Fruit fly (Drosophila melanogaster) whole organism, embryonic: ENCODE measurements around the gene KdelR.

Source experiments
- CG10543 ChIP-seq: fragments of 200-800 bp; sonication (Bioruptor generic); optimal IDR thresholded peaks from 3 replicates; lab custom pipeline; 2017; ENCODE audit warnings: missing biosample characterization, mild to moderate bottlenecking, missing genetic modification characterization, moderate library complexity
- CG12299 ChIP-seq: fragments of 200-800 bp; sonication (Bioruptor generic); optimal IDR thresholded peaks from 2 replicates; lab custom pipeline; 2018; ENCODE audit warnings: missing biosample characterization, mild to moderate bottlenecking, missing genetic modification characterization
- CG13287 ChIP-seq: fragments of 200-800 bp; sonication (Bioruptor generic); IDR thresholded peaks from 2 replicates; pipeline ENCODE4 v1.3.6; 2022; ENCODE audit warnings: missing biosample characterization, missing genetic modification characterization; ENCODE audit not compliant: partially characterized antibody
- CG14014 ChIP-seq: fragments of 200-800 bp; sonication (Bioruptor generic); IDR thresholded peaks from 2 replicates; pipeline ENCODE4 v1.3.6; 2022; ENCODE audit warnings: missing biosample characterization, missing genetic modification characterization
- CG15514 ChIP-seq: fragments of 200-800 bp; sonication (Bioruptor generic); optimal IDR thresholded peaks from 3 replicates; lab custom pipeline; 2017; ENCODE audit warnings: missing biosample characterization, missing genetic modification characterization, mild to moderate bottlenecking, moderate library complexity, missing genetic modification reagents
- CG17186 ChIP-seq: fragments of 200-800 bp; sonication (Bioruptor generic); optimal IDR thresholded peaks from 3 replicates; lab custom pipeline; 2017; ENCODE audit warnings: missing biosample characterization, missing genetic modification reagents, missing genetic modification characterization
- CG2116 ChIP-seq: fragments of 200-800 bp; sonication (Bioruptor generic); optimal IDR thresholded peaks from 3 replicates; lab custom pipeline; 2018; ENCODE audit warnings: missing biosample characterization, mild to moderate bottlenecking, missing genetic modification characterization
- CG2712 ChIP-seq: fragments of 200-800 bp; optimal IDR thresholded peaks from 3 replicates; lab custom pipeline; 2019; ENCODE audit warnings: missing biosample characterization, mild to moderate bottlenecking, missing genetic modification characterization, moderate library complexity
- CG3281 ChIP-seq: fragments of 200-800 bp; sonication (Bioruptor generic); optimal IDR thresholded peaks from 3 replicates; lab custom pipeline; 2017; ENCODE audit warnings: missing biosample characterization, mild to moderate bottlenecking, missing genetic modification characterization
- CG42726 ChIP-seq: fragments of 200-800 bp; sonication (Bioruptor generic); IDR thresholded peaks from 2 replicates; pipeline ENCODE4 v1.3.6; 2022; ENCODE audit warnings: missing biosample characterization, missing genetic modification characterization; ENCODE audit not compliant: partially characterized antibody
- CG4424 ChIP-seq: fragments of 200-800 bp; sonication (Bioruptor generic); optimal IDR thresholded peaks from 3 replicates; lab custom pipeline; 2016; ENCODE audit warnings: missing biosample characterization, missing genetic modification characterization
- CG5180 ChIP-seq: fragments of 200-800 bp; sonication (Bioruptor generic); optimal IDR thresholded peaks from 3 replicates; lab custom pipeline; 2017; ENCODE audit warnings: missing biosample characterization, missing genetic modification characterization, mild to moderate bottlenecking, moderate library complexity, missing genetic modification reagents
- CG5245 ChIP-seq: fragments of 200-800 bp; sonication (Bioruptor generic); optimal IDR thresholded peaks from 3 replicates; lab custom pipeline; 2016; ENCODE audit warnings: missing biosample characterization, missing genetic modification characterization
- CG8281 ChIP-seq: fragments of 200-800 bp; sonication (Bioruptor generic); optimal IDR thresholded peaks from 2 replicates; lab custom pipeline; 2018; ENCODE audit warnings: missing biosample characterization, mild to moderate bottlenecking, missing genetic modification characterization, moderate library complexity
- CG9797 ChIP-seq: fragments of 200-800 bp; sonication (Bioruptor generic); optimal IDR thresholded peaks from 3 replicates; lab custom pipeline; 2018; ENCODE audit warnings: missing biosample characterization, mild to moderate bottlenecking, missing genetic modification characterization
- CTCF ChIP-seq: fragments of 200-800 bp; sonication (Bioruptor generic); optimal IDR thresholded peaks from 2 replicates; lab custom pipeline; 2017; ENCODE audit warnings: missing biosample characterization, mild to moderate bottlenecking, missing genetic modification characterization, moderate library complexity
- Dek ChIP-seq: fragments of 200-800 bp; sonication (Bioruptor generic); optimal IDR thresholded peaks from 3 replicates; lab custom pipeline; 2019; ENCODE audit warnings: missing biosample characterization, mild to moderate bottlenecking, missing genetic modification characterization, moderate library complexity
- Dll ChIP-seq: fragments of 200-800 bp; sonication (Bioruptor generic); IDR thresholded peaks from 4 replicates; pipeline ENCODE4 v1.3.6; 2022; ENCODE audit warnings: missing biosample characterization, missing genetic modification characterization; ENCODE audit not compliant: partially characterized antibody
- E2f2 ChIP-seq: fragments of 200-800 bp; sonication (Bioruptor generic); IDR thresholded peaks from 2 replicates; pipeline ENCODE4 v1.3.6; 2022; ENCODE audit warnings: missing biosample characterization, missing genetic modification characterization
- Fer3 ChIP-seq: fragments of 200-800 bp; sonication (Bioruptor generic); optimal IDR thresholded peaks from 2 replicates; lab custom pipeline; 2018; ENCODE audit warnings: missing biosample characterization, mild to moderate bottlenecking, missing genetic modification characterization, moderate library complexity
- Hmr ChIP-seq: fragments of 200-800 bp; sonication (Bioruptor generic); optimal IDR thresholded peaks from 3 replicates; lab custom pipeline; 2017; ENCODE audit warnings: mild to moderate bottlenecking, missing biosample characterization, missing genetic modification reagents, missing genetic modification characterization
- Hr78 ChIP-seq, 2 experiments: fragments of 200-800 bp in 1 of 2; fragments of >200 bp in 1 of 2; sonication (Bioruptor generic) in 1 of 2; optimal IDR thresholded peaks; 2 replicates each; lab custom pipeline; 2017 to 2019; ENCODE audit warnings: missing biosample characterization in 2 of 2, missing genetic modification characterization in 2 of 2, mild to moderate bottlenecking in 1 of 2, moderate library complexity in 1 of 2
- MBD-R2 ChIP-seq: fragments of 200-800 bp; sonication (Bioruptor generic); IDR thresholded peaks from 2 replicates; pipeline ENCODE4 v1.3.6; 2022; ENCODE audit warnings: missing biosample characterization, missing genetic modification characterization
- Mad ChIP-seq: fragments of 200-800 bp; sonication (Bioruptor generic); optimal IDR thresholded peaks from 2 replicates; lab custom pipeline; 2016; ENCODE audit warnings: missing biosample characterization, missing genetic modification characterization
- NC2α ChIP-seq: fragments of 200-800 bp; sonication (Bioruptor generic); optimal IDR thresholded peaks from 2 replicates; lab custom pipeline; 2016; ENCODE audit warnings: missing biosample characterization, missing genetic modification characterization
- Poxn ChIP-seq: fragments of 200-800 bp; sonication (Bioruptor generic); IDR thresholded peaks from 2 replicates; pipeline ENCODE4 v1.3.6; 2022; ENCODE audit warnings: missing biosample characterization, missing genetic modification characterization
- Ptx1 ChIP-seq: fragments of 200-800 bp; sonication (Bioruptor generic); IDR thresholded peaks from 2 replicates; pipeline ENCODE4 v1.3.6; 2022; ENCODE audit warnings: missing biosample characterization, missing genetic modification characterization
- Side ChIP-seq: fragments of 200-800 bp; sonication (Bioruptor generic); optimal IDR thresholded peaks from 2 replicates; lab custom pipeline; 2016; ENCODE audit warnings: missing biosample characterization, missing genetic modification characterization
- Sry-δ ChIP-seq: fragments of 200-800 bp; sonication (Bioruptor generic); optimal IDR thresholded peaks from 2 replicates; lab custom pipeline; 2016; ENCODE audit warnings: missing biosample characterization, missing genetic modification characterization
- Xrp1 ChIP-seq: fragments of 200-800 bp; sonication (Bioruptor generic); IDR thresholded peaks from 2 replicates; pipeline ENCODE4 v1.3.6; 2022; ENCODE audit warnings: missing biosample characterization, missing genetic modification characterization
- amos ChIP-seq: fragments of 200-800 bp; sonication (Bioruptor generic); IDR thresholded peaks from 2 replicates; pipeline ENCODE4 v1.3.6; 2022; ENCODE audit warnings: missing biosample characterization, missing genetic modification characterization; ENCODE audit not compliant: partially characterized antibody
- ase ChIP-seq: fragments of 200-800 bp; sonication (Bioruptor generic); IDR thresholded peaks from 3 replicates; pipeline ENCODE4 v1.3.6; 2022; ENCODE audit warnings: missing biosample characterization, missing genetic modification characterization
- br ChIP-seq: fragments of >200 bp; optimal IDR thresholded peaks from 2 replicates; lab custom pipeline; 2017
- cato ChIP-seq: fragments of 200-800 bp; sonication (Bioruptor generic); optimal IDR thresholded peaks from 2 replicates; lab custom pipeline; 2016; ENCODE audit warnings: missing biosample characterization, missing genetic modification characterization, borderline replicate concordance
- corto ChIP-seq: fragments of 200-800 bp; sonication (Bioruptor generic); optimal IDR thresholded peaks from 2 replicates; lab custom pipeline; 2016; ENCODE audit warnings: missing biosample characterization, mild to moderate bottlenecking, missing genetic modification characterization, moderate library complexity
- danr ChIP-seq: fragments of 200-800 bp; sonication (Bioruptor generic); IDR thresholded peaks from 2 replicates; pipeline ENCODE4 v1.3.6; 2022; ENCODE audit warnings: missing biosample characterization, missing genetic modification characterization
- dysf ChIP-seq: fragments of 200-800 bp; sonication (Bioruptor generic); IDR thresholded peaks from 3 replicates; pipeline ENCODE4 v1.3.6; 2022; ENCODE audit warnings: missing biosample characterization, missing genetic modification characterization
- fu2 ChIP-seq: fragments of 200-800 bp; sonication (Bioruptor generic); optimal IDR thresholded peaks from 2 replicates; lab custom pipeline; 2016; ENCODE audit warnings: missing biosample characterization, missing genetic modification characterization
- hbn ChIP-seq: fragments of 200-800 bp; sonication (Bioruptor generic); IDR thresholded peaks from 2 replicates; pipeline ENCODE4 v1.3.6; 2022; ENCODE audit warnings: missing biosample characterization, missing genetic modification characterization; ENCODE audit not compliant: partially characterized antibody
- her ChIP-seq: fragments of 200-800 bp; sonication (Bioruptor generic); optimal IDR thresholded peaks from 2 replicates; lab custom pipeline; 2016; ENCODE audit warnings: missing biosample characterization, missing genetic modification characterization
- jing ChIP-seq: fragments of 200-800 bp; sonication (Bioruptor generic); optimal IDR thresholded peaks from 2 replicates; lab custom pipeline; 2018; ENCODE audit warnings: missing biosample characterization, mild to moderate bottlenecking, missing genetic modification characterization
- lmd ChIP-seq: fragments of 200-800 bp; sonication (Bioruptor generic); IDR thresholded peaks from 2 replicates; pipeline ENCODE4 v1.3.6; 2022; ENCODE audit warnings: missing biosample characterization, missing genetic modification characterization
- nerfin-1 ChIP-seq: fragments of 200-800 bp; sonication (Bioruptor generic); optimal IDR thresholded peaks from 3 replicates; lab custom pipeline; 2019; ENCODE audit warnings: missing biosample characterization, mild to moderate bottlenecking, missing genetic modification characterization, moderate library complexity
- pnt ChIP-seq: fragments of 200-800 bp; sonication (Bioruptor generic); optimal IDR thresholded peaks from 3 replicates; lab custom pipeline; 2016; ENCODE audit warnings: missing biosample characterization, missing genetic modification characterization
- pzg ChIP-seq: fragments of 200-800 bp; sonication (Bioruptor generic); optimal IDR thresholded peaks from 3 replicates; lab custom pipeline; 2018; ENCODE audit warnings: missing biosample characterization, mild to moderate bottlenecking, missing genetic modification characterization, moderate library complexity
- sna ChIP-seq: fragments of 200-800 bp; sonication (Bioruptor generic); IDR thresholded peaks from 2 replicates; pipeline ENCODE4 v1.3.6; 2022; ENCODE audit warnings: missing biosample characterization, missing genetic modification characterization; ENCODE audit not compliant: partially characterized antibody
- trh ChIP-seq: fragments of 200-800 bp; sonication (Bioruptor generic); optimal IDR thresholded peaks from 2 replicates; lab custom pipeline; 2016; ENCODE audit warnings: missing biosample characterization, missing genetic modification characterization
- unpg ChIP-seq: fragments of 200-800 bp; sonication (Bioruptor generic); optimal IDR thresholded peaks from 3 replicates; lab custom pipeline; 2018; ENCODE audit warnings: missing biosample characterization, mild to moderate bottlenecking, missing genetic modification characterization, moderate library complexity
- wek ChIP-seq: fragments of 200-800 bp; sonication (Bioruptor generic); optimal IDR thresholded peaks from 3 replicates; lab custom pipeline; 2018; ENCODE audit warnings: missing biosample characterization, mild to moderate bottlenecking, missing genetic modification characterization, moderate library complexity
- z ChIP-seq: fragments of 200-800 bp; sonication (Bioruptor generic); IDR thresholded peaks from 3 replicates; pipeline ENCODE4 v1.3.6; 2022; ENCODE audit warnings: missing biosample characterization, missing genetic modification characterization

KdelR gene

DNA sequence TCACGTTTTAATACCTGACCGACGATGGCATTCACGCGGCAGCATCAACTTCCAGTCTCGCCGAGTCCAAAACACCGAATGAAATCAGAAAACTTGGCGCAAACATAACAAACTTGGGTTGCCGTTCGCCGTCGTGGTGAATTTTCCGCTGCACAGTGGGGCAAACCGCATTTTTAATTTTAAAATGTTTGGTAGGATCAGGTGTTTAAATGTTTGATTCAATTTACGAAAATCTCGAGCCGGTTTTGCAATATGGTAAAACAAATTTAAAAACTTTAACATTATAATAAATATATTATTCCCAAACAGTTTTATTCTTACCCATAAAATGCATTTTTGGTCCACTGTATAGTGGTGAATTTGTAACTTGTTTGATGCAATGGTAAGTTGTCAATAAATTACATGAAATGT lies 47.6 kb downstream of the KdelR start, which contains the start of gene RluA-1 (continued):
- TF ChIP-seq CG3281 (GFP tag; lab: Kevin White, UChicago): peak; percentile 99
- peak; percentile 99 for TF ChIP-seq nerfin-1 (tag; lab: Kevin White, UChicago)
- TF ChIP-seq CG2712 (tag; lab: Kevin White, UChicago): peak; percentile 100
- peak; percentile 99 for TF ChIP-seq CG5245
- peak; percentile 100 for TF ChIP-seq dysf (GFP tag; lab: Robert Waterston, UW)
- TF ChIP-seq Mad (GFP tag; lab: Kevin White, UChicago): peak; percentile 98
- peak; percentile 98 for TF ChIP-seq CG10543 (GFP tag; lab: Kevin White, UChicago)
- TF ChIP-seq Hr78 (GFP tag; optimal IDR thresholded peaks at IDR 0.05; lab: Kevin White, UChicago): peak in 1 of 2 experiments; percentile 96
- peak; percentile 91 for TF ChIP-seq pnt
- TF ChIP-seq ase (GFP tag; lab: Robert Waterston, UW): peak; percentile 99
- TF ChIP-seq lmd: peak; percentile 99
- TF ChIP-seq unpg (GFP tag; lab: Kevin White, UChicago): peak; percentile 100
- TF ChIP-seq Xrp1 (GFP tag; lab: Robert Waterston, UW): peak; percentile 100
- TF ChIP-seq Dek (tag; lab: Kevin White, UChicago): peak; percentile 99
- TF ChIP-seq cato: peak; percentile 99
- peak; percentile 78 for TF ChIP-seq CG9797
- TF ChIP-seq her: peak; percentile 83
- TF ChIP-seq CG12299 (tag; lab: Kevin White, UChicago): peak; percentile 99
- peak; percentile 89 for TF ChIP-seq Side (GFP tag; lab: Kevin White, UChicago)
- peak; percentile 98 for TF ChIP-seq trh (GFP tag; lab: Kevin White, UChicago)
- peak; percentile 94 for TF ChIP-seq CG17186 (GFP tag; lab: Kevin White, UChicago)
- peak; percentile 80 for TF ChIP-seq CG13287
- TF ChIP-seq CG14014: peak; percentile 99
- peak; percentile 99 for TF ChIP-seq Hmr (GFP tag; lab: Kevin White, UChicago)
- no peak for TF ChIP-seq br (lab: Kevin White, UChicago)
- peak; percentile 99 for TF ChIP-seq Ptx1
- TF ChIP-seq z (GFP tag; lab: Robert Waterston, UW): peak; percentile 86
- TF ChIP-seq fu2: peak; percentile 86
- peak; percentile 79 for TF ChIP-seq CTCF
- TF ChIP-seq Fer3: peak; percentile 99
- TF ChIP-seq CG42726 (GFP tag; lab: Robert Waterston, UW): no peak
- peak; percentile 98 for TF ChIP-seq jing (GFP tag; lab: Kevin White, UChicago)
- TF ChIP-seq corto (GFP tag; lab: Kevin White, UChicago): peak; percentile 60
- TF ChIP-seq danr (GFP tag; lab: Robert Waterston, UW): peak; percentile 96
- TF ChIP-seq Sry-δ (GFP tag; lab: Kevin White, UChicago): peak; percentile 55

DNA sequence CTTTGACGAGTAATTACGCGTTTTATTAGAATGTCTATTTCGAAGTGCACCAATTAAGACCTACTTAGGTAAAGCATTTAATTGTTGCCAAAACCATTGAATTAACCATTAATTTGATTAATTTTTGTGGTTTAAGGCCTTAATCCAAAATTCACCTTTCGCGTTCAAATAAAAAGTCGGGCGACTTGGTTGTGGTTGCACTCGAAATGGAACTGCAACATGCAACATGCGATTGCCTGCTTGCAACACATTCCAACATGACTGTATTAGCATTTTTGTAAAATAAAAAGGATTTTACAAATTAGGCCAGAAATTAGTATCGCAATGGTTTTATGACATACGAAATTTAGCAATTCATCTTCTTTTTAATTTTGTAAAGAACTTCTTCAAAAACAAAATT lies 48.1 kb downstream of the KdelR start:
- TF ChIP-seq Poxn: no peak
- TF ChIP-seq CG3281 (GFP tag; lab: Kevin White, UChicago): no peak
- peak; percentile 91 for TF ChIP-seq CG5180

DNA sequence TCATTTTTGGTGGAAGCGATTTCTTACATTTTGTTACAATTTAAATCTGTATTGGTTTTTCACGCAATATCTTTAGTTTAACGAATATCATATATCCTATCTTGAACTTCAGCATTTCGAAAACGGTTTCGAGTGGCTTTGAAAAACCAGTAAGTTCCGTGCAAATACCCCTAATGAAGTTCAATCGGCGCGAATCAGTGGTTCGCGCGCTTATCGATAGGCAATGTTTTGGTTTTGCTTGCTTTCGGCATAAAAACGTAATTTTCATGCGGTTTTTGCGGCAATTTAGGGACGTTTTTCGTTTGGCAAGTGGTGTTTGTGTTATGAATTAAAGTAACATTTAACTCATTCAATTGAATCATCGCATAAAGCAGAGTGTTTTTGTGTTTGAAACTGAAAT lies 50.2 kb downstream of the KdelR start, which contains the start of gene RluA-2:
RluA-2 (plus strand) TSS at position 195 of the 400 bp plus-strand sequence.
- TF ChIP-seq Dll (GFP tag; lab: Robert Waterston, UW) (0 out of 4 replicates have a peak, but pooled peaks have one; percentile 43), CG2116 (GFP tag; lab: Kevin White, UChicago) (peak; percentile 4), amos (GFP tag; lab: Robert Waterston, UW) (peak; percentile 18; the same call in 1 of the 2 replicates), CG15514 (GFP tag; lab: Kevin White, UChicago) (peak; percentile 98), CG8281 (tag; lab: Kevin White, UChicago) (no peak), CG4424 (GFP tag; lab: Kevin White, UChicago) (no peak), sna (GFP tag; lab: Robert Waterston, UW) (0 out of 2 replicates have a peak, but pooled peaks have one; percentile 40), hbn (GFP tag; lab: Robert Waterston, UW) (peak; percentile 15; the same call in 1 of the 2 replicates), MBD-R2 (peak; percentile 52; the same call in 1 of the 2 replicates), pzg (GFP tag; lab: Kevin White, UChicago) (peak; percentile 22), wek (GFP tag; lab: Kevin White, UChicago) (peak; percentile 94), CTCF (no peak), E2f2 (GFP tag; lab: Robert Waterston, UW) (peak; percentile 48), NC2α (no peak)
